Fruit fly (Drosophila melanogaster) whole organism, prepupa: ENCODE measurements around the gene Hsp70Aa.
"Not testable (repeated sequence)": the region's sequence is repeated elsewhere in the genome, so short reads cannot be mapped to it uniquely, and the experiment has no call there.

Source experiments
- Blimp-1 ChIP-seq: fragments of 200-800 bp; sonication (Bioruptor generic); optimal IDR thresholded peaks from 3 replicates; lab custom pipeline; 2017; ENCODE audit warnings: missing biosample characterization, missing genetic modification characterization, mild to moderate bottlenecking, moderate library complexity, missing genetic modification reagents
- CG10669 ChIP-seq: fragments of 200-800 bp; sonication (Bioruptor generic); optimal IDR thresholded peaks from 3 replicates; lab custom pipeline; 2018; ENCODE audit warnings: missing biosample characterization, mild to moderate bottlenecking, missing genetic modification characterization, moderate library complexity
- CG11294 ChIP-seq: fragments of 200-800 bp; sonication (Bioruptor generic); IDR thresholded peaks from 2 replicates; pipeline ENCODE4 v1.3.6; 2022; ENCODE audit warnings: missing biosample characterization, missing genetic modification characterization
- CG11762 ChIP-seq: fragments of 200-800 bp; sonication (Bioruptor generic); optimal IDR thresholded peaks from 3 replicates; lab custom pipeline; 2016; ENCODE audit warnings: missing biosample characterization, missing genetic modification characterization; ENCODE audit not compliant: insufficient read depth
- CG15336 ChIP-seq: fragments of 200-800 bp; sonication (Bioruptor generic); IDR thresholded peaks from 2 replicates; pipeline ENCODE4 v1.3.6; 2022; ENCODE audit warnings: missing biosample characterization, missing genetic modification characterization
- CG1621 ChIP-seq: fragments of 200-800 bp; sonication (Bioruptor generic); optimal IDR thresholded peaks from 3 replicates; lab custom pipeline; 2018; ENCODE audit warnings: missing biosample characterization, mild to moderate bottlenecking, missing genetic modification characterization
- CG3032 ChIP-seq: fragments of 200-800 bp; optimal IDR thresholded peaks from 2 replicates; lab custom pipeline; 2019; ENCODE audit warnings: missing biosample characterization, mild to moderate bottlenecking, missing genetic modification characterization, moderate library complexity
- CG31627 ChIP-seq: fragments of 200-800 bp; sonication (Bioruptor generic); optimal IDR thresholded peaks from 3 replicates; lab custom pipeline; 2016; ENCODE audit warnings: missing biosample characterization, missing genetic modification characterization
- CG32006 ChIP-seq: fragments of 200-800 bp; sonication (Bioruptor generic); optimal IDR thresholded peaks from 3 replicates; lab custom pipeline; 2017; ENCODE audit warnings: missing biosample characterization, mild to moderate bottlenecking, missing genetic modification characterization
- CG34406 ChIP-seq: fragments of 200-800 bp; sonication (Bioruptor generic); optimal IDR thresholded peaks from 3 replicates; lab custom pipeline; 2016; ENCODE audit warnings: missing biosample characterization, missing genetic modification characterization
- CG3919 ChIP-seq: fragments of 200-800 bp; sonication (Bioruptor generic); optimal IDR thresholded peaks from 3 replicates; lab custom pipeline; 2016; ENCODE audit warnings: missing biosample characterization, missing genetic modification characterization
- CG4318 ChIP-seq: fragments of 200-800 bp; sonication (Bioruptor generic); optimal IDR thresholded peaks from 3 replicates; lab custom pipeline; 2017; ENCODE audit warnings: missing biosample characterization, mild to moderate bottlenecking, missing genetic modification characterization
- CG6854 ChIP-seq: fragments of 200-800 bp; sonication (Bioruptor generic); optimal IDR thresholded peaks from 2 replicates; lab custom pipeline; 2017; ENCODE audit warnings: missing biosample characterization, mild to moderate bottlenecking, missing genetic modification characterization
- CG7368 ChIP-seq: fragments of 200-800 bp; sonication (Bioruptor generic); optimal IDR thresholded peaks from 3 replicates; lab custom pipeline; 2016; ENCODE audit warnings: missing biosample characterization, missing genetic modification characterization
- CG8119 ChIP-seq: fragments of 200-800 bp; sonication (Bioruptor generic); IDR thresholded peaks from 3 replicates; pipeline ENCODE4 v1.3.6; 2022; ENCODE audit warnings: missing biosample characterization, missing genetic modification characterization
- CG8319 ChIP-seq: fragments of 200-800 bp; sonication (Bioruptor generic); optimal IDR thresholded peaks from 3 replicates; lab custom pipeline; 2016; ENCODE audit warnings: missing biosample characterization, missing genetic modification characterization
- CG8632 ChIP-seq: fragments of 200-800 bp; sonication (Bioruptor generic); optimal IDR thresholded peaks from 3 replicates; lab custom pipeline; 2016; ENCODE audit warnings: missing biosample characterization, missing genetic modification characterization
- CG9139 ChIP-seq: fragments of 200-800 bp; sonication (Bioruptor generic); optimal IDR thresholded peaks from 3 replicates; lab custom pipeline; 2017; ENCODE audit warnings: missing biosample characterization, mild to moderate bottlenecking, missing genetic modification characterization
- Eip75B ChIP-seq: fragments of 200-800 bp; sonication (Bioruptor generic); optimal IDR thresholded peaks from 3 replicates; lab custom pipeline; 2016; ENCODE audit warnings: missing biosample characterization, missing genetic modification characterization
- Eip78C ChIP-seq: fragments of 200-800 bp; sonication (Bioruptor generic); peaks from one replicate; lab custom pipeline; 2016; ENCODE audit warnings: missing biosample characterization, missing genetic modification characterization
- Ets21C ChIP-seq: fragments of 200-800 bp; sonication (Bioruptor generic); optimal IDR thresholded peaks from 3 replicates; lab custom pipeline; 2016; ENCODE audit warnings: missing biosample characterization, missing genetic modification characterization
- Ets96B ChIP-seq: fragments of 200-800 bp; optimal IDR thresholded peaks from 2 replicates; lab custom pipeline; 2019; ENCODE audit warnings: missing biosample characterization, mild to moderate bottlenecking, missing genetic modification characterization, moderate library complexity
- Gug ChIP-seq: fragments of 200-800 bp; sonication (Bioruptor generic); IDR thresholded peaks from 2 replicates; pipeline ENCODE4 v1.3.6; 2022; ENCODE audit warnings: missing biosample characterization, missing genetic modification characterization
- Hr38 ChIP-seq: sonication (Bioruptor generic); optimal IDR thresholded peaks from 2 replicates; lab custom pipeline; 2016; ENCODE audit warnings: missing biosample characterization, missing genetic modification characterization
- Hr39 ChIP-seq: fragments of 200-800 bp; sonication (Bioruptor generic); optimal IDR thresholded peaks from 2 replicates; lab custom pipeline; 2016; ENCODE audit warnings: missing biosample characterization, missing genetic modification characterization
- Lpt ChIP-seq: fragments of 200-800 bp; sonication (Bioruptor generic); optimal IDR thresholded peaks from 3 replicates; lab custom pipeline; 2016; ENCODE audit warnings: missing biosample characterization, missing genetic modification characterization
- Met ChIP-seq: fragments of 200-800 bp; sonication (Bioruptor generic); optimal IDR thresholded peaks from 3 replicates; lab custom pipeline; 2016; ENCODE audit warnings: missing biosample characterization, missing genetic modification characterization
- Smox ChIP-seq: fragments of 200-800 bp; sonication (Bioruptor generic); optimal IDR thresholded peaks from 3 replicates; lab custom pipeline; 2016; ENCODE audit warnings: missing biosample characterization, missing genetic modification characterization
- Sox102F ChIP-seq: fragments of 200-800 bp; sonication (Bioruptor generic); optimal IDR thresholded peaks from 2 replicates; lab custom pipeline; 2016; ENCODE audit warnings: missing biosample characterization, mild to moderate bottlenecking, missing genetic modification characterization
- Sox14 ChIP-seq: fragments of 200-800 bp; sonication (Bioruptor generic); optimal IDR thresholded peaks from 3 replicates; lab custom pipeline; 2016; ENCODE audit warnings: missing biosample characterization, missing genetic modification characterization
- Sox15 ChIP-seq: fragments of 200-800 bp; sonication (Bioruptor generic); optimal IDR thresholded peaks from 3 replicates; lab custom pipeline; 2016; ENCODE audit warnings: missing biosample characterization, missing genetic modification characterization
- achi ChIP-seq: fragments of 200-800 bp; sonication (Bioruptor generic); optimal IDR thresholded peaks from 3 replicates; lab custom pipeline; 2016; ENCODE audit warnings: missing biosample characterization, missing genetic modification characterization
- acj6 ChIP-seq: fragments of 200-800 bp; sonication (Bioruptor generic); optimal IDR thresholded peaks from 3 replicates; lab custom pipeline; 2016; ENCODE audit warnings: missing biosample characterization, missing genetic modification characterization
- cyc ChIP-seq: fragments of 200-800 bp; sonication (Bioruptor generic); optimal IDR thresholded peaks from 3 replicates; lab custom pipeline; 2016; ENCODE audit warnings: missing biosample characterization, missing genetic modification characterization
- eg ChIP-seq: fragments of 200-800 bp; sonication (Bioruptor generic); IDR thresholded peaks from 3 replicates; pipeline ENCODE4 v1.3.6; 2022; ENCODE audit warnings: missing biosample characterization, missing genetic modification characterization
- esn ChIP-seq: fragments of 200-800 bp; sonication (Bioruptor generic); optimal IDR thresholded peaks from 2 replicates; lab custom pipeline; 2016; ENCODE audit warnings: missing biosample characterization, mild to moderate bottlenecking, missing genetic modification characterization, moderate library complexity
- fd85E ChIP-seq: fragments of 200-800 bp; sonication (Bioruptor generic); optimal IDR thresholded peaks from 3 replicates; lab custom pipeline; 2016; ENCODE audit warnings: missing biosample characterization, missing genetic modification characterization
- fkh ChIP-seq: fragments of 200-800 bp; sonication (Bioruptor generic); optimal IDR thresholded peaks from 3 replicates; lab custom pipeline; 2017; ENCODE audit warnings: missing biosample characterization, mild to moderate bottlenecking, missing genetic modification characterization, moderate library complexity
- salr ChIP-seq, 2 experiments: fragments of 200-800 bp; sonication (Bioruptor generic); optimal IDR thresholded peaks; 3 replicates each; lab custom pipeline; 2016 to 2018; ENCODE audit warnings: missing biosample characterization in 2 of 2, missing genetic modification characterization in 2 of 2, mild to moderate bottlenecking in 1 of 2
- spab ChIP-seq: fragments of 200-800 bp; sonication (Bioruptor generic); optimal IDR thresholded peaks from 2 replicates; lab custom pipeline; 2017; ENCODE audit warnings: missing biosample characterization, mild to moderate bottlenecking, missing genetic modification characterization, missing genetic modification reagents
- ss ChIP-seq, 2 experiments: fragments of 200-800 bp; sonication (Bioruptor generic); optimal IDR thresholded peaks; 2 replicates in 1 of 2; 3 replicates in 1 of 2; lab custom pipeline; 2017 to 2018; ENCODE audit warnings: mild to moderate bottlenecking in 2 of 2, missing biosample characterization in 2 of 2, missing genetic modification characterization in 2 of 2, moderate library complexity in 1 of 2
- topi ChIP-seq: fragments of 200-800 bp; sonication (Bioruptor generic); optimal IDR thresholded peaks from 3 replicates; lab custom pipeline; 2016; ENCODE audit warnings: missing biosample characterization, missing genetic modification characterization

Gene Hsp70Aa

DNA sequence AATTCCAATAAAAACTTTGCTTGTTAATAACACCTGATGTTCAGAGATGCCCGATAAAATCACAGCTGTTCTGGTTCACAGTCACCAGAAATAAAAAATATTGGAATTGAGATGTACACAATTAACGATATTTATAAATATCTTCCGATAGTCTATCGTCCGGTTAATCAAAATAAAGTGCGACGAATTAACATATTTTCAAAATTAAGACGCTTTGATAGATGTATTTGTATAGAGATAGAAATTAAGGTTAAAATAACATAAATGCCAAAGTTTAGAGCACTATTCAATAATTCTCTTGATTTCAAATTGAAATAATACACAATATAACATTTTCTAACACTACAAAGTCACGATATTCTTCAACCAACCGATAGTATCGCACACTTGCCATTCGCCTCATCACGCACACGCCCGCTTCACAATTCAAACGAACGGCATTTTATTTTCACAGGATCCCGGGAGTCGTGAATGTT, 6.4 kb upstream of the Hsp70Aa start, which contains the start of the genes CG3281 and aurA (continued):
- TF ChIP-seq achi (GFP tag; lab: Kevin White, UChicago) (peak; percentile 59), CG4318 (GFP tag; lab: Kevin White, UChicago) (no peak), CG34406 (GFP tag; lab: Kevin White, UChicago) (peak; percentile 53), esn (peak; percentile 83), eg (GFP tag; lab: Robert Waterston, UW) (no peak), CG8319 (GFP tag; lab: Kevin White, UChicago) (peak; percentile 51), Ets96B (tag; lab: Kevin White, UChicago) (peak; percentile 49), CG31627 (GFP tag; lab: Kevin White, UChicago) (peak; percentile 82), Sox102F (GFP tag; lab: Kevin White, UChicago) (no peak), spab (GFP tag; lab: Kevin White, UChicago) (no peak), cyc (GFP tag; lab: Kevin White, UChicago) (peak; percentile 80), CG8632 (peak; percentile 5), ss (GFP tag; optimal IDR thresholded peaks at IDR 0.05; lab: Kevin White, UChicago) (peak; percentile 9 to 38), Hr39 (GFP tag; lab: Kevin White, UChicago) (peak; percentile 80), CG6854 (GFP tag; lab: Kevin White, UChicago) (no peak), Hr38 (GFP tag; lab: Kevin White, UChicago) (no peak), CG11762 (GFP tag; lab: Kevin White, UChicago) (peak; percentile 37), Smox (GFP tag; lab: Kevin White, UChicago) (no peak), Eip75B (GFP tag; lab: Kevin White, UChicago) (peak; percentile 74), CG3919 (GFP tag; lab: Kevin White, UChicago) (no peak), CG3032 (tag; lab: Kevin White, UChicago) (peak; percentile 75), CG7368 (GFP tag; lab: Kevin White, UChicago) (peak; percentile 5), CG10669 (GFP tag; lab: Kevin White, UChicago) (peak; percentile 44), acj6 (GFP tag; lab: Kevin White, UChicago) (peak; percentile 66), Sox14 (peak; percentile 75), topi (GFP tag; lab: Kevin White, UChicago) (peak; percentile 74), Sox15 (GFP tag; lab: Kevin White, UChicago) (peak; percentile 68), CG15336 (no peak), CG9139 (GFP tag; lab: Kevin White, UChicago) (no peak), CG8119 (GFP tag; lab: Robert Waterston, UW) (0 out of 3 replicates have a peak, but pooled peaks have one; percentile 21), CG11294 (peak; percentile 23; the same call in 1 of the 2 replicates)

dm6 chr3R:11958235-11958634, 1.9 kb upstream of the Hsp70Aa start, which contains the start of gene Hsp70Ab:
TSS of gene Hsp70Ab (plus strand) at chr3R:11958535.
- TF ChIP-seq CG8632; salr (GFP tag; optimal IDR thresholded peaks at IDR 0.05; lab: Kevin White, UChicago); CG10669 (GFP tag; lab: Kevin White, UChicago): not testable (repeated sequence)

- TF ChIP-seq Blimp-1 (no peak), CG6854 (GFP tag; lab: Kevin White, UChicago) (no peak), fd85E (GFP tag; lab: Kevin White, UChicago) (no peak), CG7368 (GFP tag; lab: Kevin White, UChicago) (no peak), fkh (GFP tag; lab: Kevin White, UChicago) (no peak), ss (GFP tag; optimal IDR thresholded peaks at IDR 0.05; lab: Kevin White, UChicago) (no peak), Lpt (GFP tag; lab: Kevin White, UChicago) (no peak), CG1621 (no peak), Gug (GFP tag; lab: Robert Waterston, UW) (no peak), CG3919 (GFP tag; lab: Kevin White, UChicago) (no peak), Met (GFP tag; lab: Kevin White, UChicago) (no peak), Hr38 (GFP tag; lab: Kevin White, UChicago) (no peak), CG4318 (GFP tag; lab: Kevin White, UChicago) (no peak), Sox14 (no peak), CG32006 (GFP tag; lab: Kevin White, UChicago) (no peak), Eip78C (GFP tag; lab: Kevin White, UChicago) (no peak), Ets21C (GFP tag; lab: Kevin White, UChicago) (no peak)
- TF ChIP-seq, all 60 proteins: peak for 0
These were observed 1.0 kb upstream of the Hsp70Aa start for dm6 chr3R:11957388-11957787.
